4 worm cellular contexts compared by ENCODE assay signal in genomic region chrX:5479876-5480580, ce11.
TF ChIP-seq lines count a peak whose summit lies in the region.

No protein-coding gene starts in this region.

TF ChIP-seq in whole organism, L2 larva, 48 proteins besides CTCF, POLR2A, EP300 and RAD21 (continues in another document):
- TF ChIP-seq zag-1 (tag; optimal IDR thresholded peaks at IDR 0.05; lab: Kevin White, UChicago) (no peak), peb-1 (tag; optimal IDR thresholded peaks at IDR 0.05; lab: Kevin White, UChicago) (peak; percentile 35), ztf-11 (tag; optimal IDR thresholded peaks at IDR 0.05; lab: Kevin White, UChicago) (no peak), F13H6.1 (tag; optimal IDR thresholded peaks at IDR 0.05; lab: Kevin White, UChicago) (peak; percentile 63), unc-55 (GFP tag; optimal IDR thresholded peaks at IDR 0.05; lab: Kevin White, UChicago) (no peak), mab-5 (tag; optimal IDR thresholded peaks at IDR 0.05; lab: Kevin White, UChicago) (no peak), sma-9 (GFP tag; optimal IDR thresholded peaks at IDR 0.05; lab: Kevin White, UChicago) (peak; percentile 24), sma-9 (tag; optimal IDR thresholded peaks at IDR 0.05; lab: Kevin White, UChicago) (no peak), sma-3 (GFP tag; optimal IDR thresholded peaks at IDR 0.05; lab: Kevin White, UChicago) (peak; percentile 29), crh-2 (tag; optimal IDR thresholded peaks at IDR 0.05; lab: Kevin White, UChicago) (peak; percentile 46), nhr-25 (tag; optimal IDR thresholded peaks at IDR 0.05; lab: Kevin White, UChicago) (no peak), ceh-82 (tag; optimal IDR thresholded peaks at IDR 0.05; lab: Kevin White, UChicago) (no peak), nhr-77 (tag; optimal IDR thresholded peaks at IDR 0.05; lab: Kevin White, UChicago) (no peak), blmp-1 (tag; optimal IDR thresholded peaks at IDR 0.05; lab: Kevin White, UChicago; ENCODE audit: insufficient read depth) (no peak), nhr-12 (tag; optimal IDR thresholded peaks at IDR 0.05; lab: Kevin White, UChicago) (no peak), lin-11 (tag; optimal IDR thresholded peaks at IDR 0.05; lab: Kevin White, UChicago) (no peak), aly-2 (tag; optimal IDR thresholded peaks at IDR 0.05; lab: Kevin White, UChicago) (no peak), lin-39 (tag; optimal IDR thresholded peaks at IDR 0.05; lab: Kevin White, UChicago) (no peak), mdl-1 (tag; optimal IDR thresholded peaks at IDR 0.05; lab: Kevin White, UChicago) (no peak), C34F6.9 (tag; optimal IDR thresholded peaks at IDR 0.05; lab: Kevin White, UChicago) (peak; percentile 2), unc-62 (GFP tag; optimal IDR thresholded peaks at IDR 0.05; lab: Kevin White, UChicago) (no peak), nhr-129 (tag; optimal IDR thresholded peaks at IDR 0.05; lab: Kevin White, UChicago) (peak; percentile 44), nhr-11 (tag; optimal IDR thresholded peaks at IDR 0.05; lab: Kevin White, UChicago) (no peak), fos-1 (tag; optimal IDR thresholded peaks at IDR 0.05; lab: Kevin White, UChicago) (peak; percentile 74)

TF ChIP-seq in whole organism, L4 larva, 104 proteins besides CTCF, POLR2A, EP300 and RAD21 (continues in another document):
- TF ChIP-seq dve-1 (tag; optimal IDR thresholded peaks at IDR 0.05; lab: Kevin White, UChicago; ENCODE audit: insufficient read depth): peak; percentile 45
- TF ChIP-seq nhr-25 (tag; optimal IDR thresholded peaks at IDR 0.05; lab: Kevin White, UChicago; ENCODE audit: borderline replicate concordance, insufficient read depth): no peak
- no peak for TF ChIP-seq lin-13 (GFP tag; optimal IDR thresholded peaks at IDR 0.05; lab: Kevin White, UChicago)
- TF ChIP-seq snpc-4 (tag; optimal IDR thresholded peaks at IDR 0.05; lab: Kevin White, UChicago): no peak
- TF ChIP-seq nhr-11 (tag; optimal IDR thresholded peaks at IDR 0.05; lab: Kevin White, UChicago): no peak
- TF ChIP-seq dpl-1 (GFP tag; optimal IDR thresholded peaks at IDR 0.05; lab: Kevin White, UChicago): no peak
- no peak for TF ChIP-seq daf-12 (tag; optimal IDR thresholded peaks at IDR 0.05; lab: Kevin White, UChicago)
- TF ChIP-seq pha-4 (GFP tag; IDR thresholded peaks at IDR 0.05; lab: Robert Waterston, UW): no peak
- TF ChIP-seq pha-4 (tag; optimal IDR thresholded peaks at IDR 0.05; lab: Kevin White, UChicago): no peak
- peak; percentile 46 for TF ChIP-seq nhr-28 (tag; optimal IDR thresholded peaks at IDR 0.05; lab: Kevin White, UChicago)
- TF ChIP-seq F37D6.2 (tag; optimal IDR thresholded peaks at IDR 0.05; lab: Kevin White, UChicago): no peak
- no peak for TF ChIP-seq dmd-8 (GFP tag; IDR thresholded peaks at IDR 0.05; lab: Robert Waterston, UW)
- TF ChIP-seq egl-43 (GFP tag; IDR thresholded peaks at IDR 0.05; lab: Robert Waterston, UW): no peak
- no peak for TF ChIP-seq spr-3 (GFP tag; optimal IDR thresholded peaks at IDR 0.05; lab: Kevin White, UChicago)
- no peak for TF ChIP-seq zfp-2 (tag; optimal IDR thresholded peaks at IDR 0.05; lab: Kevin White, UChicago)
- TF ChIP-seq mep-1 (tag; optimal IDR thresholded peaks at IDR 0.05; lab: Kevin White, UChicago): peak; percentile 33
- no peak for TF ChIP-seq daf-8 (GFP tag; IDR thresholded peaks at IDR 0.05; lab: Robert Waterston, UW)
- TF ChIP-seq dmd-9 (GFP tag; IDR thresholded peaks at IDR 0.05; lab: Robert Waterston, UW): no peak
- TF ChIP-seq aly-2 (tag; optimal IDR thresholded peaks at IDR 0.05; lab: Kevin White, UChicago): no peak
- TF ChIP-seq lin-1 (GFP tag; IDR thresholded peaks at IDR 0.05; lab: Robert Waterston, UW): no peak
- TF ChIP-seq zip-11 (GFP tag; IDR thresholded peaks at IDR 0.05; lab: Robert Waterston, UW): no peak
- TF ChIP-seq nhr-10 (tag; optimal IDR thresholded peaks at IDR 0.05; lab: Kevin White, UChicago): no peak
- peak; percentile 34 for TF ChIP-seq hlh-30 (tag; optimal IDR thresholded peaks at IDR 0.05; lab: Kevin White, UChicago; ENCODE audit: insufficient read depth)
- TF ChIP-seq hif-1 (tag; optimal IDR thresholded peaks at IDR 0.05; lab: Kevin White, UChicago): no peak
- TF ChIP-seq lin-38 (GFP tag; IDR thresholded peaks at IDR 0.05; lab: Robert Waterston, UW): no peak

TF ChIP-seq in whole organism, late embryonic, 69 proteins besides CTCF, POLR2A, EP300 and RAD21 (continues in another document):
- TF ChIP-seq gmeb-2 (tag; optimal IDR thresholded peaks at IDR 0.05; lab: Kevin White, UChicago) (no peak), ttx-3 (tag; optimal IDR thresholded peaks at IDR 0.05; lab: Kevin White, UChicago) (no peak), pros-1 (tag; optimal IDR thresholded peaks at IDR 0.05; lab: Kevin White, UChicago) (no peak), lim-6 (tag; optimal IDR thresholded peaks at IDR 0.05; lab: Kevin White, UChicago) (no peak), pag-3 (tag; optimal IDR thresholded peaks at IDR 0.05; lab: Kevin White, UChicago; ENCODE audit: borderline replicate concordance) (no peak), ceh-14 (tag; optimal IDR thresholded peaks at IDR 0.05; lab: Kevin White, UChicago) (no peak), ceh-30 (tag; optimal IDR thresholded peaks at IDR 0.05; lab: Kevin White, UChicago) (no peak), fkh-10 (GFP tag; optimal IDR thresholded peaks at IDR 0.05; lab: Kevin White, UChicago) (no peak), hlh-6 (tag; optimal IDR thresholded peaks at IDR 0.05; lab: Kevin White, UChicago) (no peak), mec-3 (tag; optimal IDR thresholded peaks at IDR 0.05; lab: Kevin White, UChicago; ENCODE audit: borderline replicate concordance) (no peak), nhr-232 (tag; optimal IDR thresholded peaks at IDR 0.05; lab: Kevin White, UChicago) (no peak), ets-4 (tag; optimal IDR thresholded peaks at IDR 0.05; lab: Kevin White, UChicago) (no peak), hlh-8 (tag; optimal IDR thresholded peaks at IDR 0.05; lab: Kevin White, UChicago) (no peak), pax-1 (tag; optimal IDR thresholded peaks at IDR 0.05; lab: Kevin White, UChicago) (no peak), ceh-2 (tag; optimal IDR thresholded peaks at IDR 0.05; lab: Kevin White, UChicago) (peak; percentile 43), dve-1 (tag; optimal IDR thresholded peaks at IDR 0.05; lab: Kevin White, UChicago) (no peak), madf-2 (tag; optimal IDR thresholded peaks at IDR 0.05; lab: Kevin White, UChicago) (no peak), unc-3 (GFP tag; conservative IDR thresholded peaks at IDR 0.05; lab: Robert Waterston, UW) (no peak), unc-3 (tag; optimal IDR thresholded peaks at IDR 0.05; lab: Kevin White, UChicago) (no peak), lin-11 (tag; optimal IDR thresholded peaks at IDR 0.05; lab: Kevin White, UChicago) (no peak), sdc-2 (tag; optimal IDR thresholded peaks at IDR 0.05; lab: Kevin White, UChicago) (peak; percentile 51), fkh-6 (tag; optimal IDR thresholded peaks at IDR 0.05; lab: Kevin White, UChicago) (peak; percentile 16), ceh-24 (tag; optimal IDR thresholded peaks at IDR 0.05; lab: Kevin White, UChicago) (no peak), T23F11.4 (GFP tag; optimal IDR thresholded peaks at IDR 0.05; lab: Kevin White, UChicago) (no peak), ceh-18 (tag; optimal IDR thresholded peaks at IDR 0.05; lab: Kevin White, UChicago) (no peak), che-1 (tag; optimal IDR thresholded peaks at IDR 0.05; lab: Kevin White, UChicago) (no peak), ama-1 (optimal IDR thresholded peaks at IDR 0.05; lab: Kevin White, UChicago) (peak; percentile 74)

TF ChIP-seq in whole organism, mixed stage, embryonic, 35 proteins besides CTCF, POLR2A, EP300 and RAD21:
- peak; percentile 72 for TF ChIP-seq blmp-1 (tag; optimal IDR thresholded peaks at IDR 0.05; lab: Kevin White, UChicago)
- peak; percentile 33 for TF ChIP-seq mls-2 (tag; optimal IDR thresholded peaks at IDR 0.05; lab: Kevin White, UChicago)
- TF ChIP-seq ztf-11 (tag; optimal IDR thresholded peaks at IDR 0.05; lab: Kevin White, UChicago): peak; percentile 3
- peak; percentile 29 for TF ChIP-seq pha-4 (tag; optimal IDR thresholded peaks at IDR 0.05; lab: Kevin White, UChicago)
- peak; percentile 11 for TF ChIP-seq mep-1 (tag; optimal IDR thresholded peaks at IDR 0.05; lab: Kevin White, UChicago)
- peak; percentile 7 for TF ChIP-seq nhr-2 (tag; optimal IDR thresholded peaks at IDR 0.05; lab: Kevin White, UChicago)
- no peak for TF ChIP-seq tbx-8 (GFP tag; optimal IDR thresholded peaks at IDR 0.05; lab: Kevin White, UChicago)
- peak; percentile 1 for TF ChIP-seq ham-2 (GFP tag; optimal IDR thresholded peaks at IDR 0.05; lab: Kevin White, UChicago)
- TF ChIP-seq nhr-237 (tag; optimal IDR thresholded peaks at IDR 0.05; lab: Kevin White, UChicago): peak; percentile 7
- TF ChIP-seq cnd-1 (tag; optimal IDR thresholded peaks at IDR 0.05; lab: Kevin White, UChicago): no peak
